Worm (Caenorhabditis elegans) whole organism, L3 larva: ENCODE results near the gene Y44A6D.1.
A peak's percentile ranks its signal among the peaks of the same experiment; 100 is the strongest.

Experiments
- R02D3.7 ChIP-seq: fragments of 150-350 bp; optimal IDR thresholded peaks from 2 replicates; lab custom pipeline; 2014; ENCODE audit warnings: missing biosample characterization, missing genetic modification characterization
- ZK546.5 ChIP-seq: sonication (generic microtip); optimal IDR thresholded peaks from 2 replicates; lab custom pipeline; 2017; ENCODE audit warnings: missing biosample characterization, missing genetic modification characterization
- aly-2 ChIP-seq: fragments of 150-350 bp; optimal IDR thresholded peaks from 2 replicates; lab custom pipeline; 2014; ENCODE audit warnings: missing biosample characterization, missing genetic modification characterization
- ama-1 ChIP-seq: fragments of 150-350 bp; optimal IDR thresholded peaks from 2 replicates; lab custom pipeline; 2018
- ceh-16 ChIP-seq: sonication (generic microtip); optimal IDR thresholded peaks from 2 replicates; lab custom pipeline; 2017; ENCODE audit warnings: missing biosample characterization, missing genetic modification characterization
- ceh-28 ChIP-seq: fragments of 150-350 bp; optimal IDR thresholded peaks from 2 replicates; lab custom pipeline; 2014; ENCODE audit warnings: missing biosample characterization, missing genetic modification reagents, missing genetic modification characterization
- ceh-82 ChIP-seq: fragments of 150-350 bp; optimal IDR thresholded peaks from 2 replicates; lab custom pipeline; 2014; ENCODE audit warnings: missing biosample characterization, missing genetic modification characterization
- ceh-9 ChIP-seq: sonication (generic microtip); optimal IDR thresholded peaks from 2 replicates; lab custom pipeline; 2018; ENCODE audit warnings: missing biosample characterization, missing genetic modification characterization
- daf-12 ChIP-seq: fragments of 150-350 bp; optimal IDR thresholded peaks from 2 replicates; lab custom pipeline; 2014; ENCODE audit warnings: missing biosample characterization, missing genetic modification reagents, missing genetic modification characterization
- egl-27 ChIP-seq: sonication (generic microtip); optimal IDR thresholded peaks from 4 replicates; lab custom pipeline; 2017; ENCODE audit warnings: missing biosample characterization, missing genetic modification reagents, missing genetic modification characterization
- egl-5 ChIP-seq: fragments of 150-350 bp; optimal IDR thresholded peaks from 2 replicates; lab custom pipeline; 2017; ENCODE audit warnings: missing biosample characterization, missing genetic modification reagents, missing genetic modification characterization, inconsistent platforms
- elt-1 ChIP-seq: fragments of 150-350 bp; optimal IDR thresholded peaks from 2 replicates; lab custom pipeline; 2014; ENCODE audit warnings: missing biosample characterization, missing genetic modification characterization
- elt-2 ChIP-seq: sonication (generic microtip); optimal IDR thresholded peaks from 2 replicates; lab custom pipeline; 2016; ENCODE audit warnings: missing genetic modification reagents, mild to moderate bottlenecking, missing genetic modification characterization, missing compliant biosample characterization
- elt-3 ChIP-seq, 3 experiments: fragments of 150-350 bp in 1 of 3; sonication (generic microtip) in 2 of 3; optimal IDR thresholded peaks; 2 replicates in 2 of 3; 4 replicates in 1 of 3; lab custom pipeline; 2014 to 2017; ENCODE audit warnings: missing biosample characterization in 3 of 3, missing genetic modification characterization in 3 of 3
- eor-1 ChIP-seq, 2 experiments: fragments of 150-350 bp; optimal IDR thresholded peaks; 2 replicates each; lab custom pipeline; 2014 to 2018; ENCODE audit warnings: missing biosample characterization in 2 of 2, missing genetic modification characterization in 2 of 2
- fkh-10 ChIP-seq: sonication (generic microtip); optimal IDR thresholded peaks from 2 replicates; lab custom pipeline; 2017; ENCODE audit warnings: missing biosample characterization, missing genetic modification reagents, missing genetic modification characterization
- fkh-2 ChIP-seq: fragments of 150-350 bp; optimal IDR thresholded peaks from 2 replicates; lab custom pipeline; 2014; ENCODE audit warnings: missing biosample characterization, missing genetic modification reagents, missing genetic modification characterization
- fos-1 ChIP-seq: fragments of 150-350 bp; optimal IDR thresholded peaks from 2 replicates; lab custom pipeline; 2014; ENCODE audit warnings: missing biosample characterization, missing genetic modification characterization
- hmg-11 ChIP-seq: sonication (generic microtip); optimal IDR thresholded peaks from 2 replicates; lab custom pipeline; 2016; ENCODE audit warnings: missing genetic modification characterization, missing compliant biosample characterization
- jun-1 ChIP-seq: fragments of 150-350 bp; optimal IDR thresholded peaks from 2 replicates; lab custom pipeline; 2014; ENCODE audit warnings: missing biosample characterization, missing genetic modification reagents, missing genetic modification characterization
- lin-15B ChIP-seq: fragments of 150-350 bp; optimal IDR thresholded peaks from 2 replicates; lab custom pipeline; 2014; ENCODE audit warnings: missing biosample characterization, missing genetic modification characterization
- lin-39 ChIP-seq: fragments of 150-350 bp; optimal IDR thresholded peaks from 2 replicates; lab custom pipeline; 2018; ENCODE audit warnings: missing biosample characterization, missing genetic modification reagents, missing genetic modification characterization
- lsy-12 ChIP-seq: sonication (generic microtip); optimal IDR thresholded peaks from 2 replicates; lab custom pipeline; 2016; ENCODE audit warnings: mild to moderate bottlenecking, missing genetic modification characterization, missing compliant biosample characterization
- mdl-1 ChIP-seq: fragments of 150-350 bp; optimal IDR thresholded peaks from 2 replicates; lab custom pipeline; 2014; ENCODE audit warnings: missing biosample characterization, missing genetic modification characterization
- mml-1 ChIP-seq: fragments of 150-350 bp; sonication (generic microtip); optimal IDR thresholded peaks from 3 replicates; lab custom pipeline; 2014; ENCODE audit warnings: missing biosample characterization, missing genetic modification characterization
- nfya-1 ChIP-seq: sonication (generic microtip); optimal IDR thresholded peaks from 2 replicates; lab custom pipeline; 2017; ENCODE audit warnings: missing genetic modification characterization, mild to moderate bottlenecking, missing compliant biosample characterization, antibody characterized with exemption, moderate library complexity; ENCODE audit not compliant: insufficient read depth
- nhr-11 ChIP-seq: fragments of 150-350 bp; optimal IDR thresholded peaks from 2 replicates; lab custom pipeline; 2014; ENCODE audit warnings: missing biosample characterization, missing genetic modification characterization
- nhr-12 ChIP-seq: fragments of 150-350 bp; optimal IDR thresholded peaks from 2 replicates; lab custom pipeline; 2014; ENCODE audit warnings: missing biosample characterization, missing genetic modification characterization
- nhr-23 ChIP-seq: fragments of 150-350 bp; optimal IDR thresholded peaks from 2 replicates; lab custom pipeline; 2014; ENCODE audit warnings: missing biosample characterization, missing genetic modification reagents, missing genetic modification characterization
- nhr-237 ChIP-seq: fragments of 150-350 bp; optimal IDR thresholded peaks from 2 replicates; lab custom pipeline; 2014; ENCODE audit warnings: missing biosample characterization, missing genetic modification characterization
- nhr-25 ChIP-seq: sonication (generic microtip); optimal IDR thresholded peaks from 2 replicates; lab custom pipeline; 2017; ENCODE audit warnings: missing biosample characterization, missing genetic modification characterization
- nhr-28 ChIP-seq: fragments of 150-350 bp; optimal IDR thresholded peaks from 2 replicates; lab custom pipeline; 2014; ENCODE audit warnings: missing biosample characterization, missing genetic modification characterization
- nhr-43 ChIP-seq: sonication (generic microtip); optimal IDR thresholded peaks from 2 replicates; lab custom pipeline; 2016; ENCODE audit warnings: mild to moderate bottlenecking, missing genetic modification characterization, missing compliant biosample characterization; ENCODE audit not compliant: poor library complexity, severe bottlenecking
- nhr-67 ChIP-seq: fragments of 150-350 bp; optimal IDR thresholded peaks from 2 replicates; lab custom pipeline; 2014; ENCODE audit warnings: missing biosample characterization, missing genetic modification characterization
- nhr-76 ChIP-seq: fragments of 150-350 bp; sonication (generic microtip); optimal IDR thresholded peaks from 5 replicates; lab custom pipeline; 2014; ENCODE audit warnings: missing biosample characterization, missing genetic modification characterization
- nhr-77 ChIP-seq: fragments of 150-350 bp; optimal IDR thresholded peaks from 2 replicates; lab custom pipeline; 2014; ENCODE audit warnings: missing biosample characterization, missing genetic modification characterization
- pha-4 ChIP-seq: fragments of 150-350 bp; optimal IDR thresholded peaks from 2 replicates; lab custom pipeline; 2014; ENCODE audit warnings: missing biosample characterization, missing genetic modification reagents, missing genetic modification characterization
- pqm-1 ChIP-seq: fragments of 150-350 bp; optimal IDR thresholded peaks from 2 replicates; lab custom pipeline; 2017; ENCODE audit warnings: missing biosample characterization, missing genetic modification characterization, inconsistent platforms
- sea-2 ChIP-seq: fragments of 150-350 bp; sonication (generic microtip); optimal IDR thresholded peaks from 4 replicates; lab custom pipeline; 2014; ENCODE audit warnings: missing biosample characterization, missing genetic modification reagents, missing genetic modification characterization
- skn-1 ChIP-seq: fragments of 150-350 bp; optimal IDR thresholded peaks from 2 replicates; lab custom pipeline; 2014; ENCODE audit warnings: missing biosample characterization, missing genetic modification characterization
- snpc-4 ChIP-seq: fragments of 150-350 bp; optimal IDR thresholded peaks from 2 replicates; lab custom pipeline; 2014; ENCODE audit warnings: missing biosample characterization, missing genetic modification characterization
- tbx-2 ChIP-seq: sonication (generic microtip); optimal IDR thresholded peaks from 2 replicates; lab custom pipeline; 2016; ENCODE audit warnings: mild to moderate bottlenecking, missing genetic modification characterization, missing compliant biosample characterization
- unc-39 ChIP-seq: sonication (generic microtip); optimal IDR thresholded peaks from 4 replicates; lab custom pipeline; 2017; ENCODE audit warnings: missing biosample characterization, missing genetic modification characterization
- unc-62 ChIP-seq: fragments of 150-350 bp; sonication (generic microtip); optimal IDR thresholded peaks from 4 replicates; lab custom pipeline; 2014; ENCODE audit warnings: missing biosample characterization, missing genetic modification reagents, missing genetic modification characterization
- zag-1 ChIP-seq: fragments of 150-350 bp; optimal IDR thresholded peaks from 2 replicates; lab custom pipeline; 2014; ENCODE audit warnings: missing biosample characterization, missing genetic modification characterization
- ztf-11 ChIP-seq: fragments of 150-350 bp; optimal IDR thresholded peaks from 2 replicates; lab custom pipeline; 2014; ENCODE audit warnings: missing biosample characterization, missing genetic modification characterization
- ztf-4 ChIP-seq: fragments of 150-350 bp; optimal IDR thresholded peaks from 2 replicates; lab custom pipeline; 2014; ENCODE audit warnings: missing biosample characterization, missing genetic modification characterization

The Y44A6D.1 gene

DNA sequence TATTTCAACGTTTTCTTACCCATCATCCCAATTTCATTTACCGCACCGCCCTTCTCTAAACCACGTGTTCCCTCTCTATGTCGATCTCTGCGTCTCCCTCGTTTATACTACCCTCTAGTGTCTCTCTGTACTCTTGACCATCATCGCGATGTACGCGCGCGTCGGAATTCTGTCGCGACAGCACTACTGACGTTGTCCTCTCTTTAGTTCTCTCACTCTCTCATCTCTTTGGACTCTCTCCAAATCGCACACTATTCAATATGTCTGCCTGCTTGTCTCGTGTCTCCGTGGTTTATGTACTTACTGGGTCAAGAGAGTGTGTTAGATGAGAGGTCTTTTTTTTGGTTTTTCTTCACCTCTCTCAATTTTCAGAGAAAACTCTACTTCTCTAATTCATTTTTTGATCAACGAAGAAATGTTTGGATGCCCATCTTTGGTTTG, 11.6 kb downstream of the Y44A6D.1 start:
- TF ChIP-seq elt-3 (tag; optimal IDR thresholded peaks at IDR 0.05; lab: Kevin White, UChicago): peak in 1 of 3 experiments; percentile 33
- TF ChIP-seq lin-39 (tag; lab: Kevin White, UChicago): peak; percentile 99
- TF ChIP-seq snpc-4 (tag; lab: Kevin White, UChicago): peak; percentile 76
- peak; percentile 84 for TF ChIP-seq nhr-43 (tag; lab: Kevin White, UChicago)
- TF ChIP-seq nhr-25 (tag; lab: Kevin White, UChicago): peak; percentile 96
- peak; percentile 96 for TF ChIP-seq hmg-11 (tag; lab: Kevin White, UChicago)
- TF ChIP-seq nhr-77 (tag; lab: Kevin White, UChicago): no peak
- peak; percentile 51 for TF ChIP-seq unc-39 (tag; lab: Kevin White, UChicago)
- TF ChIP-seq ceh-16 (tag; lab: Kevin White, UChicago): no peak
- peak; percentile 91 for TF ChIP-seq ceh-28 (tag; lab: Kevin White, UChicago)
- TF ChIP-seq daf-12 (tag; lab: Kevin White, UChicago): peak; percentile 3
- TF ChIP-seq zag-1 (tag; lab: Kevin White, UChicago): peak; percentile 36
- TF ChIP-seq nhr-11: peak; percentile 94
- TF ChIP-seq pqm-1 (tag; lab: Kevin White, UChicago): peak; percentile 84
- TF ChIP-seq fkh-2: peak; percentile 50
- TF ChIP-seq tbx-2 (tag; lab: Kevin White, UChicago): peak; percentile 89
- TF ChIP-seq pha-4 (tag; lab: Kevin White, UChicago): no peak
- no peak for TF ChIP-seq aly-2
- peak; percentile 93 for TF ChIP-seq unc-62 (GFP tag; lab: Kevin White, UChicago)
- TF ChIP-seq ztf-4: peak; percentile 86
- peak; percentile 46 for TF ChIP-seq nhr-76 (tag; lab: Kevin White, UChicago)
- peak in 1 of 2 experiments; percentile 50 for TF ChIP-seq eor-1 (tag; optimal IDR thresholded peaks at IDR 0.05; lab: Kevin White, UChicago)
- TF ChIP-seq nfya-1 (tag; lab: Kevin White, UChicago): peak; percentile 95
- peak; percentile 81 for TF ChIP-seq ceh-82 (tag; lab: Kevin White, UChicago)
- no peak for TF ChIP-seq nhr-237 (tag; lab: Kevin White, UChicago)
- no peak for TF ChIP-seq nhr-67
- peak; percentile 76 for TF ChIP-seq egl-27 (tag; lab: Kevin White, UChicago)
- TF ChIP-seq egl-5 (tag; lab: Kevin White, UChicago): peak; percentile 97
- TF ChIP-seq nhr-28 (tag; lab: Kevin White, UChicago): no peak
- TF ChIP-seq fos-1 (tag; lab: Kevin White, UChicago): peak; percentile 54
- no peak for TF ChIP-seq sea-2
- no peak for TF ChIP-seq ZK546.5 (tag; lab: Kevin White, UChicago)
- peak; percentile 78 for TF ChIP-seq R02D3.7 (tag; lab: Kevin White, UChicago)
- no peak for TF ChIP-seq ztf-11
- peak; percentile 67 for TF ChIP-seq elt-1 (tag; lab: Kevin White, UChicago)
- peak; percentile 2 for TF ChIP-seq mml-1 (tag; lab: Kevin White, UChicago)
- TF ChIP-seq lsy-12: peak; percentile 96
- no peak for TF ChIP-seq nhr-12 (tag; lab: Kevin White, UChicago)
- no peak for TF ChIP-seq ceh-9 (tag; lab: Kevin White, UChicago)
- TF ChIP-seq fkh-10 (GFP tag; lab: Kevin White, UChicago): peak; percentile 81
- TF ChIP-seq elt-2 (tag; lab: Kevin White, UChicago): peak; percentile 85
- TF ChIP-seq lin-15B (tag; lab: Kevin White, UChicago): peak; percentile 63
- peak; percentile 98 for TF ChIP-seq mdl-1
- TF ChIP-seq jun-1 (tag; lab: Kevin White, UChicago): peak; percentile 96
- peak; percentile 98 for TF ChIP-seq nhr-23 (tag; lab: Kevin White, UChicago)
- peak; percentile 87 for TF ChIP-seq ama-1 (lab: Kevin White, UChicago)
- peak; percentile 91 for TF ChIP-seq skn-1
